Fruit fly (Drosophila melanogaster): ENCODE data around the gene CG12147.

Gene CG12147

DNA sequence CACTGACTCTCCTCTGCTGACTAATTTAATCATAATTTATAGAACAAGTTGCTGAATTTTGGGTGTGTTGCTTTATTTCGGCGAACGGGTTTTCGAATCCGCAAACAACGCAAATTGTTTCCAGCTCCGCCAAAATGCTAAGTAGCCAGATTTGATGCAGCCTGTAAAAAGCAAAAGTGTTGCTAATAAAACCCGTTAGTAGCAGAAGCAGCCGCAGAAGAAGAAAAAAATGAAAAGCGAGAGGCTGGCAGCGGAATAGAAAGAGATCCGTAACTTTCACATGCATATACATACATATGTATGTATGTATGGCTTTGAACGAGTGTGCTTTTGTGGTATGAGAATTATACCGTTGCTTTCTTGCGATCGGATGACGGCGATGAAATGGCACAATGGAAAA is 35.0 kb downstream of the CG12147 start:
- TF ChIP-seq CG7368 (GFP tag; optimal IDR thresholded peaks at IDR 0.05) (no peak), Blimp-1 (GFP tag; optimal IDR thresholded peaks at IDR 0.05) (peak; percentile 61)

DNA sequence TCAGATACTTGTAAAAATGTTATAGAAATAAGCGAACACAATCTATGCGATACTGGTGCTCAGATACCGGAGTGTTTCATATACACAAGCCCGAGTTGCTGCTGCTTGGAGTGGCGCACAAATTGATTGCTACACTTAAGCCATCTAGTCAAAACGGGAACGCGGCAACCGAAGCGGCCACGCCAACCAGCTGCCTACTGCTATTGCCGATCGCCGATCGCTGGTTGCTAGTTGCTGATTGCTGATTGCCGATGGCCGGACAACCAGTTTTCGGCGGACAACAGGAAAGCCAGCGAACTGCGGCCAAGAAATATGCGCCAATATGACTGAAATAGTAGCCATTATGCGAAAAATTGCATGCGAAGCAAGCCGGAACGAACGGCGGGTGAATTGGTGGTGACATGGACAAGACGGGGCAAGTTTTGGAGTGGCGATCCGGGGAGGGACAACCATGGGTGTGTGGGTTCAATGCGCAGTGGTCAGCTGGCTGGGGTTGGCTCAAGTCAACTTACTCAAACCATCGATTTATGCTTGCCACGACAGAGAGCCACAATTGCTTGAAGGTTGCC is 36.9 kb downstream of the CG12147 start:
- TF ChIP-seq Eip78C (GFP tag), result peak; percentile 40
- no peak for TF ChIP-seq Hr4 (GFP tag; optimal IDR thresholded peaks at IDR 0.05)
- peak; percentile 54 for TF ChIP-seq CG1621 (tag; optimal IDR thresholded peaks at IDR 0.05)
- 0 out of 3 replicates have a peak, but pooled peaks have one; percentile 23 for TF ChIP-seq eg (GFP tag; IDR thresholded peaks at IDR 0.05)
- peak; percentile 41 for TF ChIP-seq Lpt (GFP tag; optimal IDR thresholded peaks at IDR 0.05)
- TF ChIP-seq CG11762 (GFP tag; optimal IDR thresholded peaks at IDR 0.05; ENCODE audit: insufficient read depth), result no peak
- peak in 1 of 2 experiments; percentile 58 for TF ChIP-seq ss (GFP tag; optimal IDR thresholded peaks at IDR 0.05)
- TF ChIP-seq acj6 (GFP tag; optimal IDR thresholded peaks at IDR 0.05), result no peak
- no peak for TF ChIP-seq CG11294 (GFP tag; IDR thresholded peaks at IDR 0.05)
- TF ChIP-seq Eip75B (GFP tag; optimal IDR thresholded peaks at IDR 0.05), result no peak

DNA sequence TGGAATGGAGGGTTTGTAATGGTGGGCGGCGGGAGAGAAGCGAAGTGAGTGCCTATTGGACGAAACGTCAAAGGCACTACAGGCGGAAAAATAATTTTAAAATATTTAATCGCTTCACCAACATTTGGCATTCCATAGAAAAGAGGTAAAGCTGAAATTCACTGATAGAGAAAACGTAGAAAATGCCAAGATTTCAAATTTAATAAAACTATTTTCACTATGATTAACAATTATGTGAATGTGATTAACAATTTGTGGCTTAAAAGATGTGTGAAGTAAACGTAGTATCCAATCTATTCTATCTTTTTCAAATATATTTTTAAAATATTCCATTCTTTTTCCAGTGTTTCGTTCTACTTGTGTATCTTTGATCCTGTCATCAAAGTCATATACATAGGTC is 37.6 kb downstream of the CG12147 start:
- no peak for TF ChIP-seq CG11902 (GFP tag; optimal IDR thresholded peaks at IDR 0.05)
- TF ChIP-seq Blimp-1 (GFP tag; optimal IDR thresholded peaks at IDR 0.05), result no peak
- no peak for TF ChIP-seq Ets21C (GFP tag; optimal IDR thresholded peaks at IDR 0.05)
- no peak for TF ChIP-seq CG15336 (GFP tag; IDR thresholded peaks at IDR 0.05)
- TF ChIP-seq CG31627 (GFP tag; optimal IDR thresholded peaks at IDR 0.05), result no peak
- TF ChIP-seq Sox102F (GFP tag; optimal IDR thresholded peaks at IDR 0.05), result no peak
- 0 out of 3 replicates have a peak, but pooled peaks have one; percentile 41 for TF ChIP-seq CG8119 (GFP tag; IDR thresholded peaks at IDR 0.05)
- TF ChIP-seq Sox15 (GFP tag; optimal IDR thresholded peaks at IDR 0.05), result no peak
- no peak for TF ChIP-seq acj6 (GFP tag; optimal IDR thresholded peaks at IDR 0.05)
- TF ChIP-seq CG6792 (GFP tag; optimal IDR thresholded peaks at IDR 0.05), result no peak
- no peak for TF ChIP-seq eg (GFP tag; IDR thresholded peaks at IDR 0.05)
- TF ChIP-seq CG34406 (GFP tag; optimal IDR thresholded peaks at IDR 0.05), result no peak
- TF ChIP-seq net (GFP tag; optimal IDR thresholded peaks at IDR 0.05), result peak; percentile 29
- TF ChIP-seq CG7368 (GFP tag; optimal IDR thresholded peaks at IDR 0.05), result no peak
- no peak for TF ChIP-seq Eip75B (GFP tag; optimal IDR thresholded peaks at IDR 0.05)
- no peak for TF ChIP-seq Smox (GFP tag; optimal IDR thresholded peaks at IDR 0.05)
- no peak for TF ChIP-seq Hr39 (GFP tag; optimal IDR thresholded peaks at IDR 0.05)
- peak; percentile 15 for TF ChIP-seq CG3919 (GFP tag; optimal IDR thresholded peaks at IDR 0.05)
- TF ChIP-seq Met (GFP tag; optimal IDR thresholded peaks at IDR 0.05), result no peak
- TF ChIP-seq CG16779 (tag; optimal IDR thresholded peaks at IDR 0.05), result no peak
- no peak for TF ChIP-seq ss (GFP tag; optimal IDR thresholded peaks at IDR 0.05)
- no peak for TF ChIP-seq CG8632 (GFP tag; optimal IDR thresholded peaks at IDR 0.05)
- TF ChIP-seq CG10631 (GFP tag; optimal IDR thresholded peaks at IDR 0.05), result peak; percentile 37
- no peak for TF ChIP-seq Eip93F (GFP tag; optimal IDR thresholded peaks at IDR 0.05)
- TF ChIP-seq Hr38 (GFP tag; optimal IDR thresholded peaks at IDR 0.05), result no peak
- TF ChIP-seq topi (GFP tag; optimal IDR thresholded peaks at IDR 0.05), result no peak
- TF ChIP-seq lz (GFP tag; optimal IDR thresholded peaks at IDR 0.05), result no peak
- TF ChIP-seq vri (GFP tag; optimal IDR thresholded peaks at IDR 0.05), result no peak
- no peak for TF ChIP-seq dsx (GFP tag; optimal IDR thresholded peaks at IDR 0.05; ENCODE audit: poor library complexity, severe bottlenecking)
- no peak for TF ChIP-seq CG6163 (GFP tag; IDR thresholded peaks at IDR 0.05)
- no peak for TF ChIP-seq cyc (GFP tag; optimal IDR thresholded peaks at IDR 0.05)
- no peak for TF ChIP-seq CG6808 (GFP tag; optimal IDR thresholded peaks at IDR 0.05)
- peak; percentile 36 for TF ChIP-seq CG3032 (tag; optimal IDR thresholded peaks at IDR 0.05)
- TF ChIP-seq Hr4 (GFP tag; optimal IDR thresholded peaks at IDR 0.05), result no peak
- peak; percentile 74 for TF ChIP-seq Eip78C (GFP tag)
- TF ChIP-seq Ets96B (tag; optimal IDR thresholded peaks at IDR 0.05), result peak; percentile 22
- TF ChIP-seq salr (GFP tag; optimal IDR thresholded peaks at IDR 0.05), result no peak
- TF ChIP-seq spab (GFP tag; optimal IDR thresholded peaks at IDR 0.05), result peak; percentile 14
- TF ChIP-seq Gug (GFP tag; IDR thresholded peaks at IDR 0.05), result no peak
- TF ChIP-seq CG1621 (tag; optimal IDR thresholded peaks at IDR 0.05), result no peak
- TF ChIP-seq CG4318 (GFP tag; optimal IDR thresholded peaks at IDR 0.05), result no peak
- TF ChIP-seq OdsH (GFP tag; optimal IDR thresholded peaks at IDR 0.05), result no peak
- no peak for TF ChIP-seq CG11294 (GFP tag; IDR thresholded peaks at IDR 0.05)
- TF ChIP-seq svp (GFP tag), result no peak
- no peak for TF ChIP-seq esn (GFP tag; optimal IDR thresholded peaks at IDR 0.05)

Data from whole organism, prepupa.